Fruit fly (Drosophila melanogaster) whole organism, embryonic: ENCODE measurements around the gene CG32816.

Source experiments
- Abd-B ChIP-seq: fragments of 200-800 bp; sonication (Bioruptor generic); optimal IDR thresholded peaks from 2 replicates; lab custom pipeline; 2018; ENCODE audit warnings: missing biosample characterization, mild to moderate bottlenecking, missing genetic modification characterization, moderate library complexity
- Asciz ChIP-seq: fragments of 200-800 bp; sonication (Bioruptor generic); optimal IDR thresholded peaks from 2 replicates; lab custom pipeline; 2017; ENCODE audit warnings: missing biosample characterization, mild to moderate bottlenecking, missing genetic modification characterization, missing genetic modification reagents
- Awh ChIP-seq: fragments of 200-800 bp; sonication (Bioruptor generic); IDR thresholded peaks from 2 replicates; pipeline ENCODE4, ENCODE4 v1.3.6; 2022; ENCODE audit warnings: missing biosample characterization, missing genetic modification characterization
- CG11093 ChIP-seq: fragments of 200-800 bp; sonication (Bioruptor generic); IDR thresholded peaks from 3 replicates; pipeline ENCODE4 v1.3.6; 2022; ENCODE audit warnings: missing biosample characterization, missing genetic modification characterization
- CG12155 ChIP-seq: fragments of 200-800 bp; sonication (Bioruptor generic); optimal IDR thresholded peaks from 3 replicates; lab custom pipeline; 2016; ENCODE audit warnings: missing biosample characterization, missing genetic modification characterization
- CG14710 ChIP-seq: fragments of 200-800 bp; sonication (Bioruptor generic); optimal IDR thresholded peaks from 3 replicates; lab custom pipeline; 2019; ENCODE audit warnings: missing biosample characterization, mild to moderate bottlenecking, missing genetic modification characterization, moderate library complexity
- CG15696 ChIP-seq: fragments of 200-800 bp; sonication (Bioruptor generic); optimal IDR thresholded peaks from 2 replicates; lab custom pipeline; 2019; ENCODE audit warnings: missing biosample characterization, mild to moderate bottlenecking, missing genetic modification characterization, moderate library complexity
- CG16863 ChIP-seq: fragments of 200-800 bp; sonication (Bioruptor generic); optimal IDR thresholded peaks from 3 replicates; lab custom pipeline; 2016; ENCODE audit warnings: missing biosample characterization, missing genetic modification characterization
- CG17361 ChIP-seq: fragments of 200-800 bp; sonication (Bioruptor generic); IDR thresholded peaks from 3 replicates; pipeline ENCODE4 v1.3.6; 2022; ENCODE audit warnings: missing biosample characterization, missing genetic modification characterization
- CG17802 ChIP-seq: fragments of 200-800 bp; sonication (Bioruptor generic); optimal IDR thresholded peaks from 2 replicates; lab custom pipeline; 2018; ENCODE audit warnings: missing biosample characterization, mild to moderate bottlenecking, missing genetic modification characterization, moderate library complexity
- CG2889 ChIP-seq: fragments of 200-800 bp; sonication (Bioruptor generic); IDR thresholded peaks from 3 replicates; pipeline ENCODE4 v1.3.6; 2022; ENCODE audit warnings: missing biosample characterization, missing genetic modification characterization
- CG32767 ChIP-seq: fragments of 200-800 bp; sonication (Bioruptor generic); IDR thresholded peaks from 2 replicates; pipeline ENCODE4 v1.3.6; 2022; ENCODE audit warnings: missing biosample characterization, missing genetic modification characterization
- CG9727 ChIP-seq: fragments of 200-800 bp; sonication (Bioruptor generic); optimal IDR thresholded peaks from 3 replicates; lab custom pipeline; 2017; ENCODE audit warnings: missing biosample characterization, mild to moderate bottlenecking, missing genetic modification characterization
- Dip3 ChIP-seq: fragments of 200-800 bp; sonication (Bioruptor generic); optimal IDR thresholded peaks from 3 replicates; lab custom pipeline; 2016; ENCODE audit warnings: missing biosample characterization, missing genetic modification characterization
- Drgx ChIP-seq: fragments of 200-800 bp; sonication (Bioruptor generic); IDR thresholded peaks from 2 replicates; pipeline ENCODE4 v1.3.6; 2022; ENCODE audit warnings: missing biosample characterization, missing genetic modification characterization
- E2f1 ChIP-seq: fragments of 200-800 bp; sonication (Bioruptor generic); IDR thresholded peaks from 2 replicates; pipeline ENCODE4 v1.3.6; 2022; ENCODE audit warnings: missing biosample characterization, missing genetic modification characterization
- Ets65A ChIP-seq: fragments of 200-800 bp; sonication (Bioruptor generic); peaks from one replicate; lab custom pipeline; 2016; ENCODE audit warnings: missing biosample characterization, missing genetic modification characterization
- Fer1 ChIP-seq: fragments of 200-800 bp; sonication (Bioruptor generic); optimal IDR thresholded peaks from 2 replicates; lab custom pipeline; 2017; ENCODE audit warnings: missing biosample characterization, mild to moderate bottlenecking, missing genetic modification characterization
- Hmx ChIP-seq: fragments of 200-800 bp; sonication (Bioruptor generic); optimal IDR thresholded peaks from 2 replicates; lab custom pipeline; 2016; ENCODE audit warnings: missing biosample characterization, missing genetic modification characterization
- Mad ChIP-seq: fragments of 200-800 bp; sonication (Bioruptor generic); optimal IDR thresholded peaks from 2 replicates; lab custom pipeline; 2016; ENCODE audit warnings: missing biosample characterization, missing genetic modification characterization
- Vsx1 ChIP-seq: fragments of 200-800 bp; sonication (Bioruptor generic); optimal IDR thresholded peaks from 2 replicates; lab custom pipeline; 2017; ENCODE audit warnings: missing biosample characterization, mild to moderate bottlenecking, missing genetic modification characterization, missing genetic modification reagents
- Xrp1 ChIP-seq: fragments of 200-800 bp; sonication (Bioruptor generic); IDR thresholded peaks from 2 replicates; pipeline ENCODE4 v1.3.6; 2022; ENCODE audit warnings: missing biosample characterization, missing genetic modification characterization
- ab ChIP-seq: fragments of 200-800 bp; sonication (Bioruptor generic); optimal IDR thresholded peaks from 2 replicates; lab custom pipeline; 2016; ENCODE audit warnings: missing biosample characterization, missing genetic modification characterization
- bsh ChIP-seq, 2 experiments: fragments of 200-800 bp; sonication (Bioruptor generic); optimal IDR thresholded peaks; 2 replicates each; lab custom pipeline; 2017 to 2018; ENCODE audit warnings: mild to moderate bottlenecking in 2 of 2, missing biosample characterization in 2 of 2, missing genetic modification characterization in 2 of 2, moderate library complexity in 1 of 2
- corto ChIP-seq: fragments of 200-800 bp; sonication (Bioruptor generic); optimal IDR thresholded peaks from 2 replicates; lab custom pipeline; 2016; ENCODE audit warnings: missing biosample characterization, mild to moderate bottlenecking, missing genetic modification characterization, moderate library complexity
- da ChIP-seq: fragments of 200-800 bp; sonication (Bioruptor generic); optimal IDR thresholded peaks from 2 replicates; lab custom pipeline; 2016; ENCODE audit warnings: missing biosample characterization, missing genetic modification characterization
- esg ChIP-seq: fragments of 200-800 bp; sonication (Bioruptor generic); conservative IDR thresholded peaks from 2 replicates; pipeline ENCODE4 v1.3.6; 2022; ENCODE audit warnings: missing biosample characterization, missing genetic modification characterization
- gce ChIP-seq: fragments of 200-800 bp; sonication (Bioruptor generic); IDR thresholded peaks from 3 replicates; pipeline ENCODE4 v1.3.6; 2022; ENCODE audit warnings: missing biosample characterization, missing genetic modification characterization
- gem ChIP-seq: fragments of 200-800 bp; sonication (Bioruptor generic); optimal IDR thresholded peaks from 2 replicates; lab custom pipeline; 2019; ENCODE audit warnings: missing biosample characterization, mild to moderate bottlenecking, missing genetic modification characterization, moderate library complexity
- ham ChIP-seq: fragments of 200-800 bp; sonication (Bioruptor generic); IDR thresholded peaks from 2 replicates; pipeline ENCODE4 v1.3.6; 2022; ENCODE audit warnings: missing biosample characterization, missing genetic modification characterization
- lbe ChIP-seq: fragments of 200-800 bp; sonication (Bioruptor generic); optimal IDR thresholded peaks from 2 replicates; lab custom pipeline; 2016; ENCODE audit warnings: missing biosample characterization, mild to moderate bottlenecking, missing genetic modification characterization
- nom ChIP-seq: fragments of 200-800 bp; sonication (Bioruptor generic); optimal IDR thresholded peaks from 2 replicates; lab custom pipeline; 2017; ENCODE audit warnings: missing biosample characterization, missing genetic modification characterization, mild to moderate bottlenecking, moderate library complexity, missing genetic modification reagents
- pita ChIP-seq: fragments of 200-800 bp; sonication (Bioruptor generic); optimal IDR thresholded peaks from 2 replicates; lab custom pipeline; 2017; ENCODE audit warnings: missing biosample characterization, mild to moderate bottlenecking, missing genetic modification characterization
- prd ChIP-seq, 3 experiments: fragments of >200 bp in 2 of 3; fragments of 200-800 bp in 1 of 3; sonication (Bioruptor generic) in 1 of 3; optimal IDR thresholded peaks in 2 of 3; IDR thresholded peaks in 1 of 3; 2 replicates in 2 of 3; 3 replicates in 1 of 3; pipeline versions ENCODE4 v1.3.6 to Lab custom; 2017 to 2022; ENCODE audit warnings: missing biosample characterization in 1 of 3, missing genetic modification characterization in 1 of 3
- sc ChIP-seq, 3 experiments: fragments of >200 bp in 2 of 3; fragments of 200-800 bp in 1 of 3; sonication (Bioruptor generic) in 1 of 3; optimal IDR thresholded peaks; 2 replicates in 2 of 3; 3 replicates in 1 of 3; lab custom pipeline; 2017; ENCODE audit warnings: mild to moderate bottlenecking in 1 of 3, missing biosample characterization in 1 of 3, missing genetic modification characterization in 1 of 3, missing genetic modification reagents in 1 of 3
- sens ChIP-seq: fragments of 200-800 bp; sonication (Bioruptor generic); peaks from one replicate; lab custom pipeline; 2016; ENCODE audit warnings: missing biosample characterization, missing genetic modification characterization
- slou ChIP-seq: fragments of 200-800 bp; sonication (Bioruptor generic); optimal IDR thresholded peaks from 3 replicates; lab custom pipeline; 2016; ENCODE audit warnings: missing biosample characterization, missing genetic modification characterization
- so ChIP-seq: fragments of 200-800 bp; sonication (Bioruptor generic); IDR thresholded peaks from 3 replicates; pipeline ENCODE4 v1.3.6; 2022; ENCODE audit warnings: missing biosample characterization, missing genetic modification characterization

The CG32816 gene

dm6 chrX:448270-448669 lies 22.3 kb downstream of the CG32816 start:
- TF ChIP-seq corto (GFP tag; lab: Kevin White, UChicago), result peak; percentile 43
- no peak for TF ChIP-seq prd (optimal IDR thresholded peaks at IDR 0.05; lab: Kevin White, UChicago)
- peak; percentile 28; the same call in 1 of the 3 replicates for TF ChIP-seq prd (GFP tag; IDR thresholded peaks at IDR 0.05; lab: Robert Waterston, UW)
- TF ChIP-seq lbe (GFP tag; lab: Kevin White, UChicago), result peak; percentile 58
- TF ChIP-seq Hmx (GFP tag; lab: Kevin White, UChicago), result no peak
- peak in 1 of 2 experiments; percentile 36 for TF ChIP-seq bsh (GFP tag; optimal IDR thresholded peaks at IDR 0.05; lab: Kevin White, UChicago)
- peak; percentile 34; the same call in 1 of the 2 replicates for TF ChIP-seq Drgx (GFP tag; lab: Robert Waterston, UW)
- TF ChIP-seq Asciz (GFP tag; lab: Kevin White, UChicago), result no peak
- TF ChIP-seq so, result no peak
- TF ChIP-seq, all 482 proteins: peak for 5

- TF ChIP-seq nom (GFP tag; lab: Kevin White, UChicago) (peak; percentile 10), Ets65A (GFP tag; lab: Kevin White, UChicago) (peak; percentile 52), CG11093 (GFP tag; lab: Robert Waterston, UW) (no peak), Vsx1 (no peak)
- TF ChIP-seq, all 482 proteins: peak for 2
Observed at dm6 chrX:446002-446401, 24.5 kb downstream of the CG32816 start.

- TF ChIP-seq CG16863 (GFP tag; lab: Kevin White, UChicago) (no peak), CG14710 (tag; lab: Kevin White, UChicago) (no peak), da (GFP tag; lab: Kevin White, UChicago) (no peak), CG17361 (GFP tag; lab: Robert Waterston, UW) (no peak), esg (GFP tag; lab: Robert Waterston, UW) (no peak), gem (peak; percentile 1), CG15696 (tag; lab: Kevin White, UChicago) (no peak), sc (optimal IDR thresholded peaks at IDR 0.05; lab: Kevin White, UChicago) (no peak), sc (GFP tag; optimal IDR thresholded peaks at IDR 0.05; lab: Kevin White, UChicago) (no peak), Abd-B (GFP tag; lab: Kevin White, UChicago) (no peak), CG17802 (tag; lab: Kevin White, UChicago) (no peak), Fer1 (GFP tag; lab: Kevin White, UChicago) (no peak), CG32767 (GFP tag; lab: Robert Waterston, UW) (no peak), pita (GFP tag; lab: Kevin White, UChicago) (no peak), CG12155 (GFP tag; lab: Kevin White, UChicago) (no peak), sens (GFP tag; lab: Kevin White, UChicago) (peak; percentile 67), nom (GFP tag; lab: Kevin White, UChicago) (peak; percentile 29), CG9727 (GFP tag; lab: Kevin White, UChicago) (no peak), Dip3 (no peak), ham (GFP tag; lab: Robert Waterston, UW) (no peak), Xrp1 (GFP tag; lab: Robert Waterston, UW) (peak; percentile 26; the same call in 1 of the 2 replicates), gce (no peak), ab (GFP tag; lab: Kevin White, UChicago) (no peak), Mad (GFP tag; lab: Kevin White, UChicago) (no peak), slou (GFP tag; lab: Kevin White, UChicago) (no peak), E2f1 (GFP tag; lab: Robert Waterston, UW) (no peak), Awh (GFP tag; lab: Robert Waterston, UW) (no peak), corto (GFP tag; lab: Kevin White, UChicago) (peak; percentile 41), CG2889 (no peak), lbe (GFP tag; lab: Kevin White, UChicago) (peak; percentile 22)
Observed at dm6 chrX:443981-444550, 26.5 kb downstream of the CG32816 start.
